Worm (Caenorhabditis elegans): Measurements from ENCODE around the gene gldi-3.

Gene gldi-3

ce11 chrII:9261403-9261802 is 18.5 kb downstream of the gldi-3 start:
- TF ChIP-seq K02D7.2 (tag; optimal IDR thresholded peaks at IDR 0.05) = no peak
- no peak for TF ChIP-seq ets-4 (tag; optimal IDR thresholded peaks at IDR 0.05)
- no peak for TF ChIP-seq ceh-19 (GFP tag; optimal IDR thresholded peaks at IDR 0.05)
- no peak for TF ChIP-seq ztf-16 (tag; optimal IDR thresholded peaks at IDR 0.05)
- TF ChIP-seq pha-2 (tag; optimal IDR thresholded peaks at IDR 0.05) = no peak
- TF ChIP-seq unc-42 (tag; optimal IDR thresholded peaks at IDR 0.05) = peak; percentile 5
- no peak for TF ChIP-seq npax-4 (tag; optimal IDR thresholded peaks at IDR 0.05)
- no peak for TF ChIP-seq unc-3 (GFP tag; conservative IDR thresholded peaks at IDR 0.05)
- peak; percentile 16 for TF ChIP-seq unc-3 (tag; optimal IDR thresholded peaks at IDR 0.05)

DNA sequence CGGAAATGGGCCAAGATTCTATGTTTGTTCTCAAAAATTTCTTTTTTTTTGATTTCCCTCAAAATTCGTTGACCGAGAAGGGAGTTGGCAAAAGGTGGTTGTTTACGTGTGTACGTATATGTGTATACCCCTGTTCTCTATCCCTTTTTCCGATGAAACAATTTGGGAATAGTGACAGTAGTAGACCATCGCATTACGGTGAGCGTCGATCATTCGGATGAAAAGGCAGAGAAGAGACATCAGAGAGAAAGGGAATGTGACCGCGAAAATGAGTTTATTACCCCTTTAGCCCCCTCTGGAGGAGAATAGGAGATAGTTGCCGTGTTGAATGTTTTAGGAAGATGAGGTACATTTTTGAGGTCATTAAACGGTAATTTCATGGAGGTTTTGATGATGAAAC is 19.9 kb downstream of the gldi-3 start:
- TF ChIP-seq unc-55 (GFP tag; optimal IDR thresholded peaks at IDR 0.05) = peak; percentile 19
- TF ChIP-seq ceh-6 (GFP tag; optimal IDR thresholded peaks at IDR 0.05) = no peak
- no peak for TF ChIP-seq sox-2 (GFP tag; IDR thresholded peaks at IDR 0.05)
- TF ChIP-seq K09A11.1 (tag; optimal IDR thresholded peaks at IDR 0.05; ENCODE audit: insufficient read depth) = no peak
- TF ChIP-seq nfya-1 (tag; optimal IDR thresholded peaks at IDR 0.05) = peak; percentile 5
- TF ChIP-seq ama-1 (optimal IDR thresholded peaks at IDR 0.05) = peak; percentile 65

- TF ChIP-seq ama-1 (optimal IDR thresholded peaks at IDR 0.05) (peak; percentile 68), pqm-1 (tag; optimal IDR thresholded peaks at IDR 0.05) (no peak)
Observed at ce11 chrII:9258566-9258965, 21.3 kb downstream of the gldi-3 start.

ce11 chrII:9258034-9258556 is 21.8 kb downstream of the gldi-3 start:
- TF ChIP-seq hlh-30 (tag; optimal IDR thresholded peaks at IDR 0.05; ENCODE audit: insufficient read depth) (no peak), ceh-6 (GFP tag; optimal IDR thresholded peaks at IDR 0.05) (peak; percentile 17), mec-3 (tag; optimal IDR thresholded peaks at IDR 0.05; ENCODE audit: borderline replicate concordance) (no peak), ceh-24 (tag; optimal IDR thresholded peaks at IDR 0.05) (peak; percentile 9), elt-4 (tag; optimal IDR thresholded peaks at IDR 0.05) (no peak), madf-2 (tag; optimal IDR thresholded peaks at IDR 0.05) (peak; percentile 25), ceh-45 (GFP tag; IDR thresholded peaks at IDR 0.05) (no peak)

ce11 chrII:9254187-9254586 is 25.7 kb downstream of the gldi-3 start, which contains the start of gene nlp-82:
Gene nlp-82, minus strand, starts transcription at chrII:9254287.
- TF ChIP-seq npax-4 (tag; optimal IDR thresholded peaks at IDR 0.05) (no peak), sox-2 (GFP tag; IDR thresholded peaks at IDR 0.05) (no peak), ceh-19 (GFP tag; optimal IDR thresholded peaks at IDR 0.05) (no peak), unc-42 (tag; optimal IDR thresholded peaks at IDR 0.05) (no peak), syd-9 (tag; optimal IDR thresholded peaks at IDR 0.05) (no peak), madf-2 (tag; optimal IDR thresholded peaks at IDR 0.05) (no peak), pat-9 (tag; optimal IDR thresholded peaks at IDR 0.05) (no peak), T23F11.4 (GFP tag; optimal IDR thresholded peaks at IDR 0.05) (no peak), lim-6 (tag; optimal IDR thresholded peaks at IDR 0.05) (no peak), ceh-14 (tag; optimal IDR thresholded peaks at IDR 0.05) (no peak)

DNA sequence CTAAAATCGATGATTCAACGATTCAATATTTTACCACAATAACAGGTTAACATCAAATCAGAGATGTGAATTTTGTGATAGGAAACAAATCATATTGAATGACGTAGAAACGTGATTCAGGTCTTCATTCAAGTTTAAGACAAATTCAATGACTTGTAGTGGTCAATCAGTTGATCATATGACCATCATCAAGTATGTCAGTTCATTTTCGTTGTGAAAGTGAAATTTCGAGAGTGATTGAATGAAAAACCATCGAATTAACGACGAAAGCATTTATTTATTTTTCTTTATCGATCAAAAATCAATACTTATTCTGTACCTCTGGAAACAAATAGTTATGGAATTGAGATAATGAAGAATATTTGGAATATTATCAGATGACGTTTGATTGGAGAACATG is 28.4 kb downstream of the gldi-3 start:
- TF ChIP-seq odd-2 (tag; optimal IDR thresholded peaks at IDR 0.05) (no peak), ahr-1 (tag; optimal IDR thresholded peaks at IDR 0.05) (no peak), ceh-6 (GFP tag; optimal IDR thresholded peaks at IDR 0.05) (no peak), hlh-8 (tag; optimal IDR thresholded peaks at IDR 0.05) (no peak), unc-42 (tag; optimal IDR thresholded peaks at IDR 0.05) (no peak), lim-6 (tag; optimal IDR thresholded peaks at IDR 0.05) (no peak), pqm-1 (tag; optimal IDR thresholded peaks at IDR 0.05) (no peak), ceh-48 (tag; optimal IDR thresholded peaks at IDR 0.05) (no peak), ceh-9 (tag; optimal IDR thresholded peaks at IDR 0.05) (no peak), npax-4 (tag; optimal IDR thresholded peaks at IDR 0.05) (no peak), ceh-34 (tag; optimal IDR thresholded peaks at IDR 0.05) (no peak), pat-9 (tag; optimal IDR thresholded peaks at IDR 0.05) (no peak), fkh-6 (tag; optimal IDR thresholded peaks at IDR 0.05) (no peak)

Measured in whole organism, late embryonic.